Worm (Caenorhabditis elegans): Measurements from ENCODE around the gene M01H9.10.

Gene M01H9.10

ce11 chrIV:4470885-4471772 is 8.8 kb downstream of the M01H9.10 start (continued):
- TF ChIP-seq F10E7.11 (tag; optimal IDR thresholded peaks at IDR 0.05) (no peak), hlh-12 (tag; optimal IDR thresholded peaks at IDR 0.05) (no peak), T07F8.4 (tag; optimal IDR thresholded peaks at IDR 0.05) (no peak), madf-10 (tag; optimal IDR thresholded peaks at IDR 0.05) (no peak), nhr-179 (tag; optimal IDR thresholded peaks at IDR 0.05) (no peak), xnd-1 (tag; optimal IDR thresholded peaks at IDR 0.05) (no peak), egrh-3 (GFP tag; IDR thresholded peaks at IDR 0.05) (peak; percentile 84), ceh-91 (GFP tag; IDR thresholded peaks at IDR 0.05) (0 out of 2 replicates have a peak, but pooled peaks have one; percentile 22), B0019.2 (GFP tag; conservative IDR thresholded peaks at IDR 0.05) (no peak), nfya-2 (GFP tag; IDR thresholded peaks at IDR 0.05) (no peak), nhr-27 (tag; optimal IDR thresholded peaks at IDR 0.05) (no peak), mel-28 (tag; optimal IDR thresholded peaks at IDR 0.05; ENCODE audit: borderline replicate concordance) (no peak), madf-3 (GFP tag; IDR thresholded peaks at IDR 0.05) (peak; percentile 11; the same call in 1 of the 2 replicates), pha-4 (tag; optimal IDR thresholded peaks at IDR 0.05) (no peak), attf-5 (GFP tag; optimal IDR thresholded peaks at IDR 0.05) (peak; percentile 64), nfyb-1 (GFP tag; IDR thresholded peaks at IDR 0.05) (peak; percentile 63), lag-1 (GFP tag; IDR thresholded peaks at IDR 0.05) (no peak), dox-1 (GFP tag; IDR thresholded peaks at IDR 0.05) (peak; percentile 18; the same call in 1 of the 2 replicates), sptf-2 (GFP tag; optimal IDR thresholded peaks at IDR 0.05) (no peak), bed-2 (GFP tag; IDR thresholded peaks at IDR 0.05) (0 out of 2 replicates have a peak, but pooled peaks have one; percentile 22), cebp-1 (GFP tag; IDR thresholded peaks at IDR 0.05) (no peak), cebp-1 (tag; optimal IDR thresholded peaks at IDR 0.05) (peak; percentile 38), ZK185.1 (tag; optimal IDR thresholded peaks at IDR 0.05; ENCODE audit: poor library complexity, severe bottlenecking) (no peak), zim-3 (tag; optimal IDR thresholded peaks at IDR 0.05) (peak; percentile 25), nhr-90 (tag; optimal IDR thresholded peaks at IDR 0.05) (no peak), Y95B8A.8 (GFP tag; IDR thresholded peaks at IDR 0.05) (no peak; the same call in 1 of the 2 replicates), snpc-4 (GFP tag; optimal IDR thresholded peaks at IDR 0.05) (no peak), snpc-4 (tag; optimal IDR thresholded peaks at IDR 0.05) (peak in 1 of 4 experiments; percentile 11), lin-54 (GFP tag; optimal IDR thresholded peaks at IDR 0.05) (peak; percentile 70), ztf-18 (tag; optimal IDR thresholded peaks at IDR 0.05) (no peak), F52B5.7 (tag; optimal IDR thresholded peaks at IDR 0.05) (peak; percentile 47), egl-44 (GFP tag; IDR thresholded peaks at IDR 0.05) (peak; percentile 65; the same call in 1 of the 2 replicates), mes-4 (tag; optimal IDR thresholded peaks at IDR 0.05) (no peak), tbx-9 (tag; optimal IDR thresholded peaks at IDR 0.05; ENCODE audit: borderline replicate concordance) (no peak), F33H1.4 (GFP tag; IDR thresholded peaks at IDR 0.05) (peak; percentile 50), Y67H2A.10 (GFP tag; conservative IDR thresholded peaks at IDR 0.05) (no peak), ceh-27 (GFP tag; optimal IDR thresholded peaks at IDR 0.05) (no peak), ceh-58 (GFP tag; IDR thresholded peaks at IDR 0.05) (0 out of 2 replicates have a peak, but pooled peaks have one; percentile 5), unc-62 (GFP tag; optimal IDR thresholded peaks at IDR 0.05) (no peak), him-1 (tag; optimal IDR thresholded peaks at IDR 0.05) (no peak), lin-40 (tag; optimal IDR thresholded peaks at IDR 0.05) (no peak), snpc-3.4 (tag; optimal IDR thresholded peaks at IDR 0.05) (peak; percentile 23), rec-8 (tag; optimal IDR thresholded peaks at IDR 0.05) (no peak), Y53G8AR.9 (GFP tag; conservative IDR thresholded peaks at IDR 0.05) (no peak), aptf-3 (GFP tag; IDR thresholded peaks at IDR 0.05) (0 out of 2 replicates have a peak, but pooled peaks have one; percentile 34), lir-1 (GFP tag; conservative IDR thresholded peaks at IDR 0.05) (peak; percentile 38; the same call in 1 of the 2 replicates)
